Worm (Caenorhabditis elegans) whole organism, young adult: ENCODE results near the gene rbg-1.

Experiments used
- B0035.1 ChIP-seq: sonication (generic microtip); optimal IDR thresholded peaks from 2 replicates; lab custom pipeline; 2016; ENCODE audit warnings: missing genetic modification characterization, mild to moderate bottlenecking, missing compliant biosample characterization, missing genotype, missing genetic modification reagents
- B0261.1 ChIP-seq: sonication (generic microtip); optimal IDR thresholded peaks from 2 replicates; lab custom pipeline; 2016; ENCODE audit warnings: mild to moderate bottlenecking, missing genetic modification characterization, moderate library complexity, missing compliant biosample characterization
- F22D6.2 ChIP-seq: sonication (generic microtip); optimal IDR thresholded peaks from 2 replicates; lab custom pipeline; 2016; ENCODE audit warnings: mild to moderate bottlenecking, missing genetic modification characterization, missing compliant biosample characterization
- F57A8.1 ChIP-seq: fragments of 200-800 bp; sonication (Bioruptor generic); optimal IDR thresholded peaks from 2 replicates; lab custom pipeline; 2018; ENCODE audit warnings: mild to moderate bottlenecking, missing genetic modification characterization, moderate library complexity, missing compliant biosample characterization
- K11D2.4 ChIP-seq: fragments of 200-800 bp; sonication (Bioruptor generic); IDR thresholded peaks from 2 replicates; pipeline ENCODE4 v1.3.6; 2022; ENCODE audit warnings: missing genetic modification reagents, missing genetic modification characterization, missing compliant biosample characterization
- Y53F4B.3 ChIP-seq: fragments of 200-800 bp; sonication (Bioruptor generic); IDR thresholded peaks from 2 replicates; pipeline ENCODE4 v1.3.6; 2022; ENCODE audit warnings: missing genetic modification reagents, missing genetic modification characterization, missing compliant biosample characterization
- Y95B8A.8 ChIP-seq: fragments of 200-800 bp; sonication (Bioruptor generic); IDR thresholded peaks from 2 replicates; pipeline ENCODE4 v1.3.6; 2022; ENCODE audit warnings: missing genetic modification reagents, missing genetic modification characterization, missing compliant biosample characterization
- akir-1 ChIP-seq: fragments of 200-800 bp; sonication (Bioruptor generic); optimal IDR thresholded peaks from 2 replicates; lab custom pipeline; 2018; ENCODE audit warnings: mild to moderate bottlenecking, missing genetic modification characterization, moderate library complexity, missing compliant biosample characterization
- aptf-3 ChIP-seq: fragments of 200-800 bp; sonication (Bioruptor generic); IDR thresholded peaks from 2 replicates; pipeline ENCODE4 v1.3.6; 2022; ENCODE audit warnings: missing genetic modification characterization, missing compliant biosample characterization
- attf-5 ChIP-seq: fragments of 200-800 bp; sonication (Bioruptor generic); optimal IDR thresholded peaks from 2 replicates; lab custom pipeline; 2018; ENCODE audit warnings: mild to moderate bottlenecking, missing genetic modification characterization, missing compliant biosample characterization
- cebp-1 ChIP-seq, 2 experiments: fragments of 200-800 bp in 1 of 2; sonication (Bioruptor generic) in 1 of 2; sonication (generic microtip) in 1 of 2; IDR thresholded peaks in 1 of 2; optimal IDR thresholded peaks in 1 of 2; 2 replicates each; pipeline versions ENCODE4 v1.3.6 to Lab custom; 2017 to 2022; ENCODE audit warnings: missing compliant biosample characterization in 2 of 2, missing genetic modification characterization in 2 of 2, mild to moderate bottlenecking in 1 of 2, missing genetic modification reagents in 1 of 2, moderate library complexity in 1 of 2
- ceh-58 ChIP-seq: fragments of 200-800 bp; sonication (Bioruptor generic); IDR thresholded peaks from 2 replicates; pipeline ENCODE4 v1.3.6; 2022; ENCODE audit warnings: missing genetic modification characterization, missing compliant biosample characterization
- efl-1 ChIP-seq: fragments of 150-350 bp; optimal IDR thresholded peaks from 2 replicates; lab custom pipeline; 2014; ENCODE audit warnings: missing biosample characterization, missing genetic modification reagents, missing genetic modification characterization
- ekl-4 ChIP-seq: fragments of 200-800 bp; sonication (Bioruptor generic); IDR thresholded peaks from 2 replicates; pipeline ENCODE4 v1.3.6; 2022; ENCODE audit warnings: missing genetic modification reagents, missing genetic modification characterization, missing compliant biosample characterization
- ets-4 ChIP-seq: fragments of 200-800 bp; sonication (Bioruptor generic); optimal IDR thresholded peaks from 2 replicates; lab custom pipeline; 2018; ENCODE audit warnings: mild to moderate bottlenecking, missing genetic modification characterization, missing compliant biosample characterization
- fkh-3 ChIP-seq: sonication (generic microtip); optimal IDR thresholded peaks from 2 replicates; lab custom pipeline; 2016; ENCODE audit warnings: mild to moderate bottlenecking, missing genetic modification characterization, missing compliant biosample characterization
- gei-17 ChIP-seq: fragments of 200-800 bp; sonication (Bioruptor generic); optimal IDR thresholded peaks from 2 replicates; lab custom pipeline; 2018; ENCODE audit warnings: mild to moderate bottlenecking, missing genetic modification characterization, missing compliant biosample characterization
- hlh-26 ChIP-seq: fragments of 200-800 bp; sonication (Bioruptor generic); conservative IDR thresholded peaks from 2 replicates; pipeline ENCODE4 v1.3.6; 2022; ENCODE audit warnings: missing genetic modification reagents, missing genetic modification characterization, missing compliant biosample characterization
- lag-1 ChIP-seq: fragments of 200-800 bp; sonication (Bioruptor generic); IDR thresholded peaks from 2 replicates; pipeline ENCODE4 v1.3.6; 2022; ENCODE audit warnings: missing genetic modification reagents, missing genetic modification characterization, missing compliant biosample characterization
- let-526 ChIP-seq: fragments of 200-800 bp; sonication (Bioruptor generic); IDR thresholded peaks from 2 replicates; pipeline ENCODE4 v1.3.6; 2022; ENCODE audit warnings: missing genetic modification reagents, missing genetic modification characterization, missing compliant biosample characterization
- let-607 ChIP-seq, 2 experiments: fragments of 200-800 bp in 1 of 2; sonication (Bioruptor generic) in 1 of 2; sonication (generic microtip) in 1 of 2; optimal IDR thresholded peaks; 2 replicates each; lab custom pipeline; 2016 to 2018; ENCODE audit warnings: mild to moderate bottlenecking in 2 of 2, missing compliant biosample characterization in 2 of 2, missing genetic modification characterization in 2 of 2, moderate library complexity in 2 of 2, missing genotype in 1 of 2
- lin-54 ChIP-seq: fragments of 200-800 bp; sonication (Bioruptor generic); optimal IDR thresholded peaks from 2 replicates; lab custom pipeline; 2018; ENCODE audit warnings: mild to moderate bottlenecking, missing genetic modification characterization, missing compliant biosample characterization
- lsl-1 ChIP-seq: fragments of 200-800 bp; sonication (Bioruptor generic); optimal IDR thresholded peaks from 2 replicates; lab custom pipeline; 2018; ENCODE audit warnings: mild to moderate bottlenecking, missing genetic modification characterization, moderate library complexity, missing compliant biosample characterization
- madf-6 ChIP-seq: fragments of 200-800 bp; sonication (Bioruptor generic); IDR thresholded peaks from 2 replicates; pipeline ENCODE4 v1.3.6; 2022; ENCODE audit warnings: missing genetic modification reagents, missing genetic modification characterization, missing compliant biosample characterization
- mcd-1 ChIP-seq: fragments of 200-800 bp; sonication (Bioruptor generic); IDR thresholded peaks from 2 replicates; pipeline ENCODE4 v1.3.6; 2022; ENCODE audit warnings: missing genetic modification reagents, missing genetic modification characterization, missing compliant biosample characterization
- nfya-1 ChIP-seq: sonication (generic microtip); optimal IDR thresholded peaks from 2 replicates; lab custom pipeline; 2017; ENCODE audit warnings: antibody characterized with exemption, missing compliant biosample characterization, missing genetic modification characterization, borderline replicate concordance; ENCODE audit not compliant: insufficient read depth
- nfya-2 ChIP-seq: fragments of 200-800 bp; sonication (Bioruptor generic); IDR thresholded peaks from 2 replicates; pipeline ENCODE4 v1.3.6; 2022; ENCODE audit warnings: missing genetic modification reagents, missing genetic modification characterization, missing compliant biosample characterization
- nfyb-1 ChIP-seq: fragments of 200-800 bp; sonication (Bioruptor generic); IDR thresholded peaks from 2 replicates; pipeline ENCODE4 v1.3.6; 2022; ENCODE audit warnings: missing genetic modification reagents, missing genetic modification characterization, missing compliant biosample characterization
- nhr-27 ChIP-seq: fragments of 200-800 bp; sonication (Bioruptor generic); optimal IDR thresholded peaks from 2 replicates; lab custom pipeline; 2018; ENCODE audit warnings: mild to moderate bottlenecking, missing genetic modification characterization, moderate library complexity, missing compliant biosample characterization
- nhr-80 ChIP-seq: sonication (generic microtip); optimal IDR thresholded peaks from 2 replicates; lab custom pipeline; 2016; ENCODE audit warnings: missing genetic modification characterization, missing compliant biosample characterization
- pbrm-1 ChIP-seq: fragments of 200-800 bp; sonication (Bioruptor generic); IDR thresholded peaks from 2 replicates; pipeline ENCODE4 v1.3.6; 2022; ENCODE audit warnings: missing genetic modification reagents, missing genetic modification characterization, missing compliant biosample characterization
- rec-8 ChIP-seq, 2 experiments: sonication (generic microtip); optimal IDR thresholded peaks; 2 replicates each; lab custom pipeline; 2016; ENCODE audit warnings: mild to moderate bottlenecking in 2 of 2, missing genetic modification characterization in 2 of 2, missing genetic modification reagents in 2 of 2, missing genotype in 2 of 2, missing biosample characterization in 1 of 2, missing compliant biosample characterization in 1 of 2, moderate library complexity in 1 of 2
- repo-1 ChIP-seq: sonication (generic microtip); optimal IDR thresholded peaks from 2 replicates; lab custom pipeline; 2017; ENCODE audit warnings: mild to moderate bottlenecking, missing genetic modification characterization, missing compliant biosample characterization
- rpc-1 ChIP-seq, 2 experiments: fragments of 150-350 bp in 1 of 2; sonication (generic microtip) in 1 of 2; optimal IDR thresholded peaks; 2 replicates each; lab custom pipeline; 2014 to 2018; ENCODE audit warnings: missing biosample characterization in 1 of 2, missing genetic modification characterization in 1 of 2, missing genetic modification reagents in 1 of 2, missing genotype in 1 of 2
- snpc-1.1 ChIP-seq: sonication (generic microtip); optimal IDR thresholded peaks from 2 replicates; lab custom pipeline; 2017; ENCODE audit warnings: missing genetic modification characterization, mild to moderate bottlenecking, missing compliant biosample characterization, antibody characterized with exemption, moderate library complexity, missing genotype, missing genetic modification reagents; ENCODE audit not compliant: insufficient read depth
- snpc-3.4 ChIP-seq: sonication (generic microtip); optimal IDR thresholded peaks from 2 replicates; lab custom pipeline; 2017; ENCODE audit warnings: missing genetic modification characterization, mild to moderate bottlenecking, missing compliant biosample characterization, antibody characterized with exemption, moderate library complexity, missing genotype, missing genetic modification reagents
- snpc-4 ChIP-seq, 5 experiments: fragments of 150-350 bp in 1 of 5; sonication (generic microtip) in 4 of 5; optimal IDR thresholded peaks; 2 replicates each; lab custom pipeline; 2014 to 2018; ENCODE audit warnings: missing genetic modification characterization in 5 of 5, missing biosample characterization in 3 of 5, antibody characterized with exemption in 2 of 5, mild to moderate bottlenecking in 2 of 5, missing compliant biosample characterization in 2 of 5, missing genotype in 2 of 5, moderate library complexity in 2 of 5, missing genetic modification reagents in 1 of 5
- somi-1 ChIP-seq: fragments of 200-800 bp; sonication (Bioruptor generic); optimal IDR thresholded peaks from 2 replicates; lab custom pipeline; 2018; ENCODE audit warnings: mild to moderate bottlenecking, missing genetic modification characterization, missing compliant biosample characterization
- sptf-2 ChIP-seq: fragments of 200-800 bp; sonication (Bioruptor generic); optimal IDR thresholded peaks from 2 replicates; lab custom pipeline; 2018; ENCODE audit warnings: mild to moderate bottlenecking, missing genetic modification characterization, missing compliant biosample characterization
- unc-62 ChIP-seq: fragments of 150-350 bp; optimal IDR thresholded peaks from 2 replicates; lab custom pipeline; 2014; ENCODE audit warnings: missing biosample characterization, missing genetic modification reagents, missing genetic modification characterization
- ztf-18 ChIP-seq: sonication (generic microtip); optimal IDR thresholded peaks from 2 replicates; lab custom pipeline; 2016; ENCODE audit warnings: missing genotype, mild to moderate bottlenecking, missing genetic modification characterization, missing compliant biosample characterization
- ztf-6 ChIP-seq: fragments of 200-800 bp; sonication (Bioruptor generic); IDR thresholded peaks from 2 replicates; pipeline ENCODE4 v1.3.6; 2022; ENCODE audit warnings: missing genetic modification reagents, missing genetic modification characterization, missing compliant biosample characterization

rbg-1 gene

ce11 chrX:14946217-14946463 lies 37.2 kb upstream of the rbg-1 start, which contains the start of gene mrp-5:
Gene mrp-5, minus strand, starts transcription at chrX:14946317.
- TF ChIP-seq let-607 (tag; optimal IDR thresholded peaks at IDR 0.05; lab: Kevin White, UChicago): no peak
- TF ChIP-seq let-526 (GFP tag; lab: Robert Waterston, UW): no peak
- no peak for TF ChIP-seq ztf-18 (tag; lab: Kevin White, UChicago)
- no peak for TF ChIP-seq lag-1 (GFP tag; lab: Robert Waterston, UW)
- TF ChIP-seq lsl-1: no peak
- TF ChIP-seq B0035.1 (tag; lab: Kevin White, UChicago): no peak
- TF ChIP-seq K11D2.4 (GFP tag; lab: Robert Waterston, UW): no peak
- no peak for TF ChIP-seq nfya-2 (GFP tag; lab: Robert Waterston, UW)
- TF ChIP-seq fkh-3 (tag; lab: Kevin White, UChicago): no peak
- TF ChIP-seq aptf-3: no peak
- no peak for TF ChIP-seq madf-6
- no peak for TF ChIP-seq efl-1 (GFP tag; lab: Kevin White, UChicago)
- no peak for TF ChIP-seq rpc-1 (optimal IDR thresholded peaks at IDR 0.05; lab: Kevin White, UChicago)
- no peak for TF ChIP-seq rpc-1 (tag; optimal IDR thresholded peaks at IDR 0.05; lab: Kevin White, UChicago)
- no peak for TF ChIP-seq ekl-4 (GFP tag; lab: Robert Waterston, UW)
- TF ChIP-seq ceh-58 (GFP tag; lab: Robert Waterston, UW): no peak

- TF ChIP-seq sptf-2 (GFP tag; lab: Kevin White, UChicago): peak; percentile 31
- TF ChIP-seq attf-5 (GFP tag; lab: Kevin White, UChicago): peak; percentile 32
- TF ChIP-seq ets-4 (GFP tag; lab: Kevin White, UChicago): peak; percentile 69
- TF ChIP-seq unc-62: peak; percentile 62
- 0 out of 2 replicates have a peak, but pooled peaks have one; percentile 38 for TF ChIP-seq let-526 (GFP tag; lab: Robert Waterston, UW)
- peak; percentile 12 for TF ChIP-seq somi-1 (GFP tag; lab: Kevin White, UChicago)
- 0 out of 2 replicates have a peak, but pooled peaks have one; percentile 35 for TF ChIP-seq nfyb-1 (GFP tag; lab: Robert Waterston, UW)
- no peak for TF ChIP-seq repo-1 (tag; lab: Kevin White, UChicago)
- TF ChIP-seq snpc-1.1 (tag; lab: Kevin White, UChicago): no peak
- TF ChIP-seq rec-8 (tag; optimal IDR thresholded peaks at IDR 0.05; lab: Kevin White, UChicago): no peak
- TF ChIP-seq snpc-3.4 (tag; lab: Kevin White, UChicago): no peak
- TF ChIP-seq ekl-4 (GFP tag; lab: Robert Waterston, UW): no peak
- no peak for TF ChIP-seq Y53F4B.3 (GFP tag; lab: Robert Waterston, UW)
- no peak for TF ChIP-seq F22D6.2
- no peak for TF ChIP-seq F57A8.1 (GFP tag; lab: Kevin White, UChicago)
- no peak for TF ChIP-seq Y95B8A.8 (GFP tag; lab: Robert Waterston, UW)
- no peak for TF ChIP-seq aptf-3
- no peak for TF ChIP-seq snpc-4 (GFP tag; optimal IDR thresholded peaks at IDR 0.05; lab: Kevin White, UChicago)
- peak in 2 of 4 experiments; percentile 6 to 23 for TF ChIP-seq snpc-4 (tag; optimal IDR thresholded peaks at IDR 0.05; lab: Kevin White, UChicago)
- no peak for TF ChIP-seq akir-1 (GFP tag; lab: Kevin White, UChicago)
- TF ChIP-seq cebp-1 (GFP tag; IDR thresholded peaks at IDR 0.05; lab: Robert Waterston, UW): no peak
- peak; percentile 59 for TF ChIP-seq cebp-1 (tag; optimal IDR thresholded peaks at IDR 0.05; lab: Kevin White, UChicago)
- no peak for TF ChIP-seq B0261.1 (tag; lab: Kevin White, UChicago)
- TF ChIP-seq lin-54 (GFP tag; lab: Kevin White, UChicago): no peak
- peak; percentile 93 for TF ChIP-seq nhr-80 (tag; lab: Kevin White, UChicago)
- no peak for TF ChIP-seq nhr-27 (tag; lab: Kevin White, UChicago)
- TF ChIP-seq nfya-1 (tag; lab: Kevin White, UChicago): no peak
- TF ChIP-seq pbrm-1: no peak
- no peak for TF ChIP-seq lsl-1
- TF ChIP-seq K11D2.4 (GFP tag; lab: Robert Waterston, UW): 0 out of 2 replicates have a peak, but pooled peaks have one; percentile 16
- no peak for TF ChIP-seq gei-17 (GFP tag; lab: Kevin White, UChicago)
- TF ChIP-seq hlh-26: no peak
- TF ChIP-seq ztf-6 (GFP tag; lab: Robert Waterston, UW): no peak
- peak; percentile 75 for TF ChIP-seq mcd-1 (GFP tag; lab: Robert Waterston, UW)
Observed at ce11 chrX:14946464-14947354, 36.6 kb upstream of the rbg-1 start.
